Fruit fly (Drosophila melanogaster): ENCODE results near the gene CG42831.

Gene CG42831

dm6 chr3L:10855419-10856213, 41.0 kb downstream of the CG42831 start (continued):
- TF ChIP-seq CG3847 (GFP tag; IDR thresholded peaks at IDR 0.05) (peak; percentile 84), croc (GFP tag; conservative IDR thresholded peaks at IDR 0.05) (peak; percentile 93), tup (GFP tag; optimal IDR thresholded peaks at IDR 0.05) (peak; percentile 61), esg (GFP tag; conservative IDR thresholded peaks at IDR 0.05) (peak; percentile 82), CG1832 (GFP tag; optimal IDR thresholded peaks at IDR 0.05) (no peak), hth (optimal IDR thresholded peaks at IDR 0.05) (no peak), HHEX (GFP tag; optimal IDR thresholded peaks at IDR 0.05) (peak; percentile 86), CG8388 (GFP tag; optimal IDR thresholded peaks at IDR 0.05) (peak; percentile 84), pan (optimal IDR thresholded peaks at IDR 0.05) (no peak), pan (GFP tag; optimal IDR thresholded peaks at IDR 0.05 in 1 of 2, IDR thresholded peaks at IDR 0.05 in 1 of 2) (peak in 1 of 2 experiments; percentile 90), stc (GFP tag; IDR thresholded peaks at IDR 0.05) (peak; percentile 86), Atf6 (GFP tag; IDR thresholded peaks at IDR 0.05) (peak; percentile 81), slp2 (GFP tag; optimal IDR thresholded peaks at IDR 0.05) (peak; percentile 45), NK7.1 (GFP tag; optimal IDR thresholded peaks at IDR 0.05) (no peak), CG10431 (GFP tag; optimal IDR thresholded peaks at IDR 0.05) (peak; percentile 54), CG14667 (GFP tag; IDR thresholded peaks at IDR 0.05) (no peak; the same call in 1 of the 2 replicates), CG5245 (GFP tag; optimal IDR thresholded peaks at IDR 0.05) (peak; percentile 57), CkIIα-i1 (GFP tag; IDR thresholded peaks at IDR 0.05) (no peak), ro (GFP tag; IDR thresholded peaks at IDR 0.05) (peak; percentile 88), CG12942 (GFP tag; optimal IDR thresholded peaks at IDR 0.05) (peak; percentile 64), PHDP (tag; optimal IDR thresholded peaks at IDR 0.05) (peak; percentile 86), dm (GFP tag; optimal IDR thresholded peaks at IDR 0.05) (no peak), psq (GFP tag; optimal IDR thresholded peaks at IDR 0.05) (peak; percentile 27), fd102C (GFP tag; optimal IDR thresholded peaks at IDR 0.05) (peak; percentile 56), al (GFP tag; IDR thresholded peaks at IDR 0.05) (peak; percentile 62), CG1603 (tag; optimal IDR thresholded peaks at IDR 0.05) (peak; percentile 51), E2f2 (GFP tag; IDR thresholded peaks at IDR 0.05) (peak; percentile 66), caup (GFP tag; optimal IDR thresholded peaks at IDR 0.05; ENCODE audit: severe bottlenecking) (peak; percentile 80), Adf1 (GFP tag; IDR thresholded peaks at IDR 0.05) (peak; percentile 76), pb (GFP tag; optimal IDR thresholded peaks at IDR 0.05) (no peak), gsb (GFP tag; IDR thresholded peaks at IDR 0.05) (peak; percentile 56), yki (optimal IDR thresholded peaks at IDR 0.05) (no peak), CG17328 (GFP tag; IDR thresholded peaks at IDR 0.05) (peak; percentile 88), CG16779 (GFP tag; IDR thresholded peaks at IDR 0.05) (no peak), jing (GFP tag; optimal IDR thresholded peaks at IDR 0.05) (peak; percentile 64), CG6254 (GFP tag; optimal IDR thresholded peaks at IDR 0.05) (peak; percentile 70), NfI (GFP tag; optimal IDR thresholded peaks at IDR 0.05) (peak; percentile 82), salm (tag; optimal IDR thresholded peaks at IDR 0.05) (peak; percentile 77), ken (GFP tag; IDR thresholded peaks at IDR 0.05) (peak; percentile 86), luna (GFP tag; optimal IDR thresholded peaks at IDR 0.05) (no peak), trh (GFP tag; optimal IDR thresholded peaks at IDR 0.05) (peak; percentile 61), pum (GFP tag; optimal IDR thresholded peaks at IDR 0.05) (peak; percentile 13), Deaf1 (tag; optimal IDR thresholded peaks at IDR 0.05) (peak; percentile 48), otp (GFP tag; IDR thresholded peaks at IDR 0.05) (peak; percentile 53; the same call in 1 of the 3 replicates), exex (tag; optimal IDR thresholded peaks at IDR 0.05) (peak; percentile 45), nerfin-2 (GFP tag; IDR thresholded peaks at IDR 0.05; ENCODE audit: partially characterized antibody) (no peak), gsb-n (tag; optimal IDR thresholded peaks at IDR 0.05) (peak; percentile 90), HmgD (GFP tag; optimal IDR thresholded peaks at IDR 0.05) (no peak), Usf (GFP tag; optimal IDR thresholded peaks at IDR 0.05) (peak; percentile 76), rib (GFP tag; IDR thresholded peaks at IDR 0.05) (0 out of 2 replicates have a peak, but pooled peaks have one; percentile 27), Nf-YC (tag; optimal IDR thresholded peaks at IDR 0.05) (peak; percentile 78)

Measured in whole organism, embryonic.